Fruit fly (Drosophila melanogaster) whole organism, embryonic: Measurements from ENCODE around the gene Sec23.
A peak's percentile ranks its signal among the peaks of the same experiment; 100 is the strongest.

Experiments
- Ada2b ChIP-seq: fragments of 200-800 bp; sonication (Bioruptor generic); IDR thresholded peaks from 2 replicates; pipeline ENCODE4 v1.3.6; 2022; ENCODE audit warnings: missing biosample characterization, missing genetic modification characterization
- Atf3 ChIP-seq: fragments of 200-800 bp; sonication (Bioruptor generic); optimal IDR thresholded peaks from 3 replicates; lab custom pipeline; 2016; ENCODE audit warnings: missing biosample characterization, missing genetic modification characterization
- CG11398 ChIP-seq: fragments of 200-800 bp; sonication (Bioruptor generic); optimal IDR thresholded peaks from 2 replicates; lab custom pipeline; 2016; ENCODE audit warnings: missing biosample characterization, missing genetic modification characterization
- CG12219 ChIP-seq: fragments of 200-800 bp; sonication (Bioruptor generic); optimal IDR thresholded peaks from 3 replicates; lab custom pipeline; 2018; ENCODE audit warnings: missing biosample characterization, mild to moderate bottlenecking, missing genetic modification characterization
- CG12769 ChIP-seq: fragments of 200-800 bp; sonication (Bioruptor generic); optimal IDR thresholded peaks from 2 replicates; lab custom pipeline; 2019; ENCODE audit warnings: missing biosample characterization, mild to moderate bottlenecking, missing genetic modification characterization, moderate library complexity
- CG13894 ChIP-seq: fragments of 200-800 bp; sonication (Bioruptor generic); optimal IDR thresholded peaks from 3 replicates; lab custom pipeline; 2018; ENCODE audit warnings: missing biosample characterization, mild to moderate bottlenecking, missing genetic modification characterization, moderate library complexity
- CG14667 ChIP-seq: fragments of 200-800 bp; sonication (Bioruptor generic); IDR thresholded peaks from 2 replicates; pipeline ENCODE4 v1.3.6; 2022; ENCODE audit warnings: missing biosample characterization, missing genetic modification characterization
- CG15269 ChIP-seq: fragments of 200-800 bp; sonication (Bioruptor generic); optimal IDR thresholded peaks from 2 replicates; lab custom pipeline; 2018; ENCODE audit warnings: missing biosample characterization, mild to moderate bottlenecking, missing genetic modification characterization, moderate library complexity
- CG30431 ChIP-seq: fragments of 200-800 bp; sonication (Bioruptor generic); optimal IDR thresholded peaks from 2 replicates; lab custom pipeline; 2017; ENCODE audit warnings: missing biosample characterization, missing genetic modification characterization
- CG31388 ChIP-seq: fragments of 200-800 bp; sonication (Bioruptor generic); optimal IDR thresholded peaks from 2 replicates; lab custom pipeline; 2016; ENCODE audit warnings: missing biosample characterization, missing genetic modification characterization
- CG32772 ChIP-seq: fragments of 200-800 bp; sonication (Bioruptor generic); IDR thresholded peaks from 2 replicates; pipeline ENCODE4 v1.3.6; 2022; ENCODE audit warnings: missing biosample characterization, missing genetic modification characterization
- CG34224 ChIP-seq: fragments of 200-800 bp; sonication (Bioruptor generic); IDR thresholded peaks from 3 replicates; pipeline ENCODE4 v1.3.6; 2022; ENCODE audit warnings: missing biosample characterization, missing genetic modification characterization; ENCODE audit not compliant: partially characterized antibody
- CG34422 ChIP-seq: fragments of 200-800 bp; sonication (Bioruptor generic); IDR thresholded peaks from 3 replicates; pipeline ENCODE4 v1.3.6; 2022; ENCODE audit warnings: missing biosample characterization, missing genetic modification characterization
- CG5180 ChIP-seq: fragments of 200-800 bp; sonication (Bioruptor generic); optimal IDR thresholded peaks from 3 replicates; lab custom pipeline; 2017; ENCODE audit warnings: missing biosample characterization, missing genetic modification characterization, mild to moderate bottlenecking, moderate library complexity, missing genetic modification reagents
- CG9609 ChIP-seq: fragments of 200-800 bp; sonication (Bioruptor generic); optimal IDR thresholded peaks from 3 replicates; lab custom pipeline; 2016; ENCODE audit warnings: missing biosample characterization, missing genetic modification characterization
- E2f1 ChIP-seq: fragments of 200-800 bp; sonication (Bioruptor generic); IDR thresholded peaks from 2 replicates; pipeline ENCODE4 v1.3.6; 2022; ENCODE audit warnings: missing biosample characterization, missing genetic modification characterization
- Elba2 ChIP-seq: fragments of 200-800 bp; sonication (Bioruptor generic); optimal IDR thresholded peaks from 3 replicates; lab custom pipeline; 2016; ENCODE audit warnings: missing biosample characterization, missing genetic modification characterization
- Gsc ChIP-seq: fragments of 200-800 bp; sonication (Bioruptor generic); IDR thresholded peaks from 2 replicates; pipeline ENCODE4 v1.3.6; 2022; ENCODE audit warnings: missing biosample characterization, missing genetic modification characterization
- Lhr ChIP-seq: fragments of 200-800 bp; sonication (Bioruptor generic); optimal IDR thresholded peaks from 3 replicates; lab custom pipeline; 2017; ENCODE audit warnings: mild to moderate bottlenecking, missing biosample characterization, missing genetic modification reagents, missing genetic modification characterization
- MTF-1 ChIP-seq: fragments of 200-800 bp; sonication (Bioruptor generic); optimal IDR thresholded peaks from 2 replicates; lab custom pipeline; 2018; ENCODE audit warnings: missing biosample characterization, mild to moderate bottlenecking, missing genetic modification characterization, borderline replicate concordance
- Meics ChIP-seq: fragments of 200-800 bp; sonication (Bioruptor generic); optimal IDR thresholded peaks from 2 replicates; lab custom pipeline; 2017; ENCODE audit warnings: missing biosample characterization, mild to moderate bottlenecking, missing genetic modification characterization
- Mrtf ChIP-seq: fragments of 200-800 bp; sonication (Bioruptor generic); IDR thresholded peaks from 3 replicates; pipeline ENCODE4 v1.3.6; 2022; ENCODE audit warnings: missing biosample characterization, missing genetic modification characterization
- NfI ChIP-seq: fragments of 200-800 bp; sonication (Bioruptor generic); optimal IDR thresholded peaks from 3 replicates; lab custom pipeline; 2018; ENCODE audit warnings: missing biosample characterization, mild to moderate bottlenecking, missing genetic modification characterization, moderate library complexity
- Optix ChIP-seq: fragments of 200-800 bp; sonication (Bioruptor generic); IDR thresholded peaks from 3 replicates; pipeline ENCODE4 v1.3.6; 2022; ENCODE audit warnings: missing biosample characterization, missing genetic modification characterization
- Ravus ChIP-seq: fragments of 200-800 bp; sonication (Bioruptor generic); IDR thresholded peaks from 2 replicates; pipeline ENCODE4 v1.3.6; 2022; ENCODE audit warnings: missing biosample characterization, missing genetic modification characterization
- Rx ChIP-seq: fragments of 200-800 bp; sonication (Bioruptor generic); IDR thresholded peaks from 2 replicates; pipeline ENCODE4 v1.3.6; 2022; ENCODE audit warnings: missing biosample characterization, missing genetic modification characterization
- Sox102F ChIP-seq: fragments of 200-800 bp; sonication (Bioruptor generic); optimal IDR thresholded peaks from 2 replicates; lab custom pipeline; 2018; ENCODE audit warnings: missing biosample characterization, mild to moderate bottlenecking, missing genetic modification characterization, moderate library complexity
- Spps ChIP-seq: fragments of 200-800 bp; sonication (Bioruptor generic); optimal IDR thresholded peaks from 2 replicates; lab custom pipeline; 2018; ENCODE audit warnings: missing biosample characterization, mild to moderate bottlenecking, missing genetic modification characterization
- Stat92E ChIP-seq, 3 experiments: fragments of >200 bp in 2 of 3; fragments of 200-800 bp in 1 of 3; sonication (Bioruptor generic) in 1 of 3; optimal IDR thresholded peaks; 2 replicates each; lab custom pipeline; 2017 to 2019; ENCODE audit warnings: missing biosample characterization in 3 of 3, missing genetic modification characterization in 3 of 3, mild to moderate bottlenecking in 1 of 3, moderate library complexity in 1 of 3
- ac ChIP-seq: fragments of 200-800 bp; sonication (Bioruptor generic); optimal IDR thresholded peaks from 3 replicates; lab custom pipeline; 2017; ENCODE audit warnings: missing biosample characterization, mild to moderate bottlenecking, missing genetic modification characterization
- bcd ChIP-seq: fragments of 200-800 bp; sonication (Bioruptor generic); optimal IDR thresholded peaks from 2 replicates; lab custom pipeline; 2017; ENCODE audit warnings: missing biosample characterization, mild to moderate bottlenecking, missing genetic modification characterization
- da ChIP-seq: fragments of 200-800 bp; sonication (Bioruptor generic); optimal IDR thresholded peaks from 2 replicates; lab custom pipeline; 2016; ENCODE audit warnings: missing biosample characterization, missing genetic modification characterization
- danr ChIP-seq: fragments of 200-800 bp; sonication (Bioruptor generic); IDR thresholded peaks from 2 replicates; pipeline ENCODE4 v1.3.6; 2022; ENCODE audit warnings: missing biosample characterization, missing genetic modification characterization
- esg ChIP-seq: fragments of 200-800 bp; sonication (Bioruptor generic); conservative IDR thresholded peaks from 2 replicates; pipeline ENCODE4 v1.3.6; 2022; ENCODE audit warnings: missing biosample characterization, missing genetic modification characterization
- gro ChIP-seq: fragments of 200-800 bp; sonication (Bioruptor generic); optimal IDR thresholded peaks from 2 replicates; lab custom pipeline; 2016; ENCODE audit warnings: missing biosample characterization, missing genetic modification characterization
- gsb ChIP-seq: fragments of 200-800 bp; sonication (Bioruptor generic); IDR thresholded peaks from 2 replicates; pipeline ENCODE4 v1.3.6; 2022; ENCODE audit warnings: missing biosample characterization, missing genetic modification characterization
- mirr ChIP-seq: fragments of 200-800 bp; sonication (Bioruptor generic); optimal IDR thresholded peaks from 3 replicates; lab custom pipeline; 2018; ENCODE audit warnings: missing biosample characterization, mild to moderate bottlenecking, missing genetic modification characterization
- nmo ChIP-seq: fragments of 200-800 bp; sonication (Bioruptor generic); optimal IDR thresholded peaks from 2 replicates; lab custom pipeline; 2018; ENCODE audit warnings: missing biosample characterization, mild to moderate bottlenecking, missing genetic modification characterization, moderate library complexity
- p53 ChIP-seq: fragments of 200-800 bp; sonication (Bioruptor generic); optimal IDR thresholded peaks from 2 replicates; lab custom pipeline; 2016; ENCODE audit warnings: missing biosample characterization, missing genetic modification characterization
- pho ChIP-seq: fragments of 200-800 bp; sonication (Bioruptor generic); optimal IDR thresholded peaks from 2 replicates; lab custom pipeline; 2016; ENCODE audit warnings: missing biosample characterization, missing genetic modification characterization
- stwl ChIP-seq: fragments of 200-800 bp; sonication (Bioruptor generic); optimal IDR thresholded peaks from 3 replicates; lab custom pipeline; 2018; ENCODE audit warnings: missing biosample characterization, mild to moderate bottlenecking, missing genetic modification characterization, moderate library complexity
- sug ChIP-seq: fragments of 200-800 bp; optimal IDR thresholded peaks from 2 replicates; lab custom pipeline; 2019; ENCODE audit warnings: missing biosample characterization, mild to moderate bottlenecking, missing genetic modification characterization, moderate library complexity
- tll ChIP-seq, 2 experiments: fragments of 200-800 bp in 1 of 2; fragments of >200 bp in 1 of 2; sonication (Bioruptor generic) in 1 of 2; optimal IDR thresholded peaks; 2 replicates each; lab custom pipeline; 2017 to 2019; ENCODE audit warnings: missing biosample characterization in 2 of 2, missing genetic modification characterization in 2 of 2, mild to moderate bottlenecking in 1 of 2, moderate library complexity in 1 of 2
- tna ChIP-seq: fragments of 200-800 bp; sonication (Bioruptor generic); IDR thresholded peaks from 2 replicates; pipeline ENCODE4 v1.3.6; 2022; ENCODE audit warnings: missing biosample characterization, missing genetic modification characterization; ENCODE audit not compliant: partially characterized antibody
- trem ChIP-seq: fragments of 200-800 bp; optimal IDR thresholded peaks from 3 replicates; lab custom pipeline; 2019; ENCODE audit warnings: missing biosample characterization, mild to moderate bottlenecking, missing genetic modification characterization, moderate library complexity
- usp ChIP-seq: fragments of >200 bp; optimal IDR thresholded peaks from 2 replicates; lab custom pipeline; 2017; ENCODE audit warnings: missing biosample characterization, missing genetic modification characterization
- vfl ChIP-seq: fragments of 200-800 bp; sonication (Bioruptor generic); optimal IDR thresholded peaks from 2 replicates; lab custom pipeline; 2016; ENCODE audit warnings: missing biosample characterization, missing genetic modification characterization
- vnd ChIP-seq: fragments of 200-800 bp; sonication (Bioruptor generic); IDR thresholded peaks from 3 replicates; pipeline ENCODE4 v1.3.6; 2022; ENCODE audit warnings: missing biosample characterization, missing genetic modification characterization; ENCODE audit not compliant: partially characterized antibody
- zen2 ChIP-seq: fragments of 200-800 bp; sonication (Bioruptor generic); IDR thresholded peaks from 3 replicates; pipeline ENCODE4 v1.3.6; 2022; ENCODE audit warnings: missing biosample characterization, missing genetic modification characterization; ENCODE audit not compliant: partially characterized antibody

Sec23 gene

DNA sequence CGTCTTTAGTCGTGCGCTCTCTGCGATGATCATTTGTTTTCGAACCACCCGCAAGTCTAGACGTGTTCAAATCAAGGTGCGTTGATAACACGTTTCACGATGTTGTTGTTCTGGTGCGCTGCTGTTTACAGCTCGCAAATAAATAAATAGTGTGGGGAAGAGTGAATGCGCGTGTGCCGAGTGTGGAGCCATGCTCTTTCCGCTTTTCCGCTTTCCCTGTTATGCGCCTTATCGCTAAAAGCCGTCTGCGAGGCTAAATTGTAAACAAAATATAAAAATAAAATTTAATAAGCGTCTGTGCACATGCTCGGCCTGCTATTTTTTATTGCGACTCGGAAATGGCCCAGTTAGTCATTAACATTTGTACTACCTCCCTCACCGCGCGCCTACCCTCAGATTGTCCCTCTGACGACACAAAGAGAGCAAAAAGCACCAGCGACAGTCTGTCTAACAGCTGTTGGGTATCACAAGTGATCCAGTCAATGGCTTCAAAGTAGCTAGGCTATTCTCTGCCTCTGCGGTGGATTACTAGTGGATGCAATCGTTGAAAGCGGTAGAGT, 23.9 kb downstream of the Sec23 start (continued):
- TF ChIP-seq CG32772 (GFP tag; lab: Robert Waterston, UW), result no peak
- no peak for TF ChIP-seq vfl (GFP tag; lab: Kevin White, UChicago)
- peak; percentile 8 for TF ChIP-seq CG30431 (GFP tag; lab: Kevin White, UChicago)
- peak; percentile 53 for TF ChIP-seq Spps
- peak; percentile 61 for TF ChIP-seq Sox102F
- peak; percentile 46; the same call in 1 of the 3 replicates for TF ChIP-seq Optix (GFP tag; lab: Robert Waterston, UW)
- TF ChIP-seq CG15269, result no peak
- TF ChIP-seq Gsc (GFP tag; lab: Robert Waterston, UW), result no peak
- TF ChIP-seq CG12219, result peak; percentile 77
- peak; percentile 68 for TF ChIP-seq NfI (GFP tag; lab: Kevin White, UChicago)
- TF ChIP-seq CG9609 (GFP tag; lab: Kevin White, UChicago), result no peak
- TF ChIP-seq MTF-1 (GFP tag; lab: Kevin White, UChicago), result peak; percentile 95
- TF ChIP-seq pho (GFP tag; lab: Kevin White, UChicago), result peak; percentile 18
- no peak for TF ChIP-seq Mrtf
- TF ChIP-seq danr, result no peak
- TF ChIP-seq esg (GFP tag; lab: Robert Waterston, UW), result no peak
- no peak for TF ChIP-seq CG31388 (GFP tag; lab: Kevin White, UChicago)
- TF ChIP-seq Stat92E (GFP tag; optimal IDR thresholded peaks at IDR 0.05; lab: Kevin White, UChicago), result peak in 1 of 3 experiments; percentile 67
- peak; percentile 84 for TF ChIP-seq ac (GFP tag; lab: Kevin White, UChicago)
- TF ChIP-seq zen2 (GFP tag; lab: Robert Waterston, UW), result no peak
- no peak for TF ChIP-seq CG13894
- TF ChIP-seq tna (GFP tag; lab: Robert Waterston, UW), result no peak
- TF ChIP-seq E2f1 (GFP tag; lab: Robert Waterston, UW), result 0 out of 2 replicates have a peak, but pooled peaks have one; percentile 10
- TF ChIP-seq CG34224, result peak; percentile 46; the same call in 1 of the 3 replicates
- TF ChIP-seq CG14667 (GFP tag; lab: Robert Waterston, UW), result no peak
- TF ChIP-seq p53 (GFP tag; lab: Kevin White, UChicago), result peak; percentile 99
- TF ChIP-seq da (GFP tag; lab: Kevin White, UChicago), result no peak
- no peak for TF ChIP-seq usp
- TF ChIP-seq bcd (GFP tag; lab: Kevin White, UChicago), result peak; percentile 57
- peak; percentile 83 for TF ChIP-seq CG5180 (GFP tag; lab: Kevin White, UChicago)
- no peak for TF ChIP-seq vnd (GFP tag; lab: Robert Waterston, UW)
- TF ChIP-seq gro (GFP tag; lab: Kevin White, UChicago), result peak; percentile 79
- TF ChIP-seq Ravus (GFP tag; lab: Robert Waterston, UW), result no peak
- TF ChIP-seq nmo (GFP tag; lab: Kevin White, UChicago), result no peak
- peak; percentile 80; the same call in 1 of the 3 replicates for TF ChIP-seq CG34422
- peak; percentile 83 for TF ChIP-seq Meics (GFP tag; lab: Kevin White, UChicago)
- TF ChIP-seq Elba2 (GFP tag; lab: Kevin White, UChicago), result no peak
- TF ChIP-seq Ada2b, result no peak
- no peak for TF ChIP-seq tll (GFP tag; optimal IDR thresholded peaks at IDR 0.05; lab: Kevin White, UChicago)
- TF ChIP-seq sug (tag; lab: Kevin White, UChicago), result peak; percentile 98
- TF ChIP-seq trem (tag; lab: Kevin White, UChicago), result peak; percentile 25
- peak; percentile 78 for TF ChIP-seq Lhr (GFP tag; lab: Kevin White, UChicago)
- peak; percentile 97 for TF ChIP-seq mirr (GFP tag; lab: Kevin White, UChicago)
- TF ChIP-seq Atf3, result peak; percentile 54
- TF ChIP-seq CG12769 (tag; lab: Kevin White, UChicago), result no peak
- TF ChIP-seq CG11398 (GFP tag; lab: Kevin White, UChicago), result peak; percentile 86
- TF ChIP-seq Rx (GFP tag; lab: Robert Waterston, UW), result peak; percentile 38; the same call in 1 of the 2 replicates
- no peak for TF ChIP-seq stwl
- peak; percentile 31; the same call in 1 of the 2 replicates for TF ChIP-seq gsb (GFP tag; lab: Robert Waterston, UW)
